Worm (Caenorhabditis elegans) whole organism, L1 larva: ENCODE results near the gene srbc-44.

Experiments used
- C04F5.9 ChIP-seq: sonication (generic microtip); optimal IDR thresholded peaks from 2 replicates; lab custom pipeline; 2016; ENCODE audit warnings: missing genetic modification characterization, missing compliant biosample characterization
- C34B4.2 ChIP-seq: sonication (generic microtip); optimal IDR thresholded peaks from 2 replicates; lab custom pipeline; 2017; ENCODE audit warnings: mild to moderate bottlenecking, missing genetic modification characterization, missing compliant biosample characterization
- F16B12.6 ChIP-seq: fragments of 150-350 bp; optimal IDR thresholded peaks from 2 replicates; lab custom pipeline; 2014; ENCODE audit warnings: missing biosample characterization, missing genetic modification characterization
- Y116A8C.19 ChIP-seq: sonication (generic microtip); optimal IDR thresholded peaks from 2 replicates; lab custom pipeline; 2016; ENCODE audit warnings: missing compliant biosample characterization, missing genetic modification characterization, borderline replicate concordance
- aha-1 ChIP-seq: fragments of 150-350 bp; optimal IDR thresholded peaks from 2 replicates; lab custom pipeline; 2014; ENCODE audit warnings: missing biosample characterization, missing genetic modification characterization
- alr-1 ChIP-seq: fragments of 200-800 bp; sonication (Bioruptor generic); optimal IDR thresholded peaks from 2 replicates; lab custom pipeline; 2018; ENCODE audit warnings: borderline replicate concordance, mild to moderate bottlenecking, missing genetic modification characterization, missing compliant biosample characterization
- aly-2 ChIP-seq: fragments of 150-350 bp; optimal IDR thresholded peaks from 2 replicates; lab custom pipeline; 2014; ENCODE audit warnings: missing biosample characterization, missing genetic modification characterization
- ama-1 ChIP-seq: fragments of 150-350 bp; optimal IDR thresholded peaks from 2 replicates; lab custom pipeline; 2014
- blmp-1 ChIP-seq: fragments of 150-350 bp; optimal IDR thresholded peaks from 2 replicates; lab custom pipeline; 2014; ENCODE audit warnings: missing biosample characterization, missing genetic modification characterization
- ceh-63 ChIP-seq: fragments of 200-800 bp; sonication (Bioruptor generic); optimal IDR thresholded peaks from 2 replicates; lab custom pipeline; 2018; ENCODE audit warnings: mild to moderate bottlenecking, missing genetic modification characterization, missing compliant biosample characterization
- ceh-8 ChIP-seq: fragments of 200-800 bp; sonication (Bioruptor generic); optimal IDR thresholded peaks from 2 replicates; lab custom pipeline; 2018; ENCODE audit warnings: mild to moderate bottlenecking, missing genetic modification characterization, moderate library complexity, missing compliant biosample characterization
- ceh-82 ChIP-seq, 3 experiments: fragments of 150-350 bp in 1 of 3; sonication (generic microtip) in 2 of 3; optimal IDR thresholded peaks; 2 replicates each; lab custom pipeline; 2014 to 2017; ENCODE audit warnings: missing biosample characterization in 3 of 3, missing genetic modification characterization in 3 of 3
- dsc-1 ChIP-seq: sonication (generic microtip); optimal IDR thresholded peaks from 2 replicates; lab custom pipeline; 2016; ENCODE audit warnings: mild to moderate bottlenecking, missing genetic modification characterization, missing compliant biosample characterization
- efl-1 ChIP-seq, 4 experiments: fragments of 150-350 bp; optimal IDR thresholded peaks in 3 of 4; peaks in 1 of 4; 1 replicate in 1 of 4; 2 replicates in 3 of 4; lab custom pipeline; 2014; ENCODE audit warnings: missing biosample characterization in 2 of 4, missing genetic modification characterization in 2 of 4, missing genetic modification reagents in 2 of 4
- efl-3 ChIP-seq: fragments of 200-800 bp; sonication (Bioruptor generic); optimal IDR thresholded peaks from 2 replicates; lab custom pipeline; 2018; ENCODE audit warnings: mild to moderate bottlenecking, missing genetic modification characterization, missing compliant biosample characterization
- elt-2 ChIP-seq: sonication (generic microtip); optimal IDR thresholded peaks from 2 replicates; lab custom pipeline; 2016; ENCODE audit warnings: missing genetic modification characterization, mild to moderate bottlenecking, inconsistent platforms, missing compliant biosample characterization, missing genetic modification reagents
- ets-5 ChIP-seq: fragments of 200-800 bp; sonication (Bioruptor generic); IDR thresholded peaks from 2 replicates; pipeline ENCODE4 v1.3.6; 2022; ENCODE audit warnings: missing genetic modification characterization, missing compliant biosample characterization
- fkh-4 ChIP-seq: sonication (generic microtip); optimal IDR thresholded peaks from 2 replicates; lab custom pipeline; 2016; ENCODE audit warnings: missing compliant biosample characterization, missing genetic modification characterization, borderline replicate concordance
- fkh-8 ChIP-seq: sonication (generic microtip); optimal IDR thresholded peaks from 2 replicates; lab custom pipeline; 2016; ENCODE audit warnings: mild to moderate bottlenecking, missing genetic modification characterization, missing compliant biosample characterization
- fos-1 ChIP-seq: fragments of 150-350 bp; optimal IDR thresholded peaks from 2 replicates; lab custom pipeline; 2014; ENCODE audit warnings: missing biosample characterization, missing genetic modification characterization
- grh-1 ChIP-seq: fragments of 200-800 bp; sonication (Bioruptor generic); IDR thresholded peaks from 2 replicates; pipeline ENCODE4 v1.3.6; 2022; ENCODE audit warnings: missing genetic modification reagents, missing genetic modification characterization, missing compliant biosample characterization
- hlh-17 ChIP-seq: fragments of 200-800 bp; sonication (Bioruptor generic); optimal IDR thresholded peaks from 2 replicates; lab custom pipeline; 2018; ENCODE audit warnings: missing genetic modification characterization, mild to moderate bottlenecking, missing compliant biosample characterization, moderate library complexity, borderline replicate concordance
- hpl-2 ChIP-seq: fragments of 150-350 bp; optimal IDR thresholded peaks from 2 replicates; lab custom pipeline; 2014; ENCODE audit warnings: missing biosample characterization, missing genetic modification reagents, missing genetic modification characterization
- jun-1 ChIP-seq: fragments of 150-350 bp; optimal IDR thresholded peaks from 2 replicates; lab custom pipeline; 2014; ENCODE audit warnings: missing biosample characterization, missing genetic modification reagents, missing genetic modification characterization
- lin-35 ChIP-seq, 2 experiments: fragments of 150-350 bp; optimal IDR thresholded peaks; 2 replicates each; lab custom pipeline; 2014; ENCODE audit warnings: missing biosample characterization in 2 of 2, missing genetic modification characterization in 2 of 2, missing genetic modification reagents in 2 of 2
- lsy-2 ChIP-seq, 2 experiments: fragments of 150-350 bp; optimal IDR thresholded peaks; 2 replicates each; lab custom pipeline; 2014; ENCODE audit warnings: missing biosample characterization in 2 of 2, missing genetic modification characterization in 2 of 2
- nhr-237 ChIP-seq: fragments of 150-350 bp; optimal IDR thresholded peaks from 2 replicates; lab custom pipeline; 2014; ENCODE audit warnings: missing biosample characterization, missing genetic modification characterization
- nhr-47 ChIP-seq: sonication (generic microtip); optimal IDR thresholded peaks from 2 replicates; lab custom pipeline; 2016; ENCODE audit warnings: mild to moderate bottlenecking, missing genetic modification characterization, moderate library complexity, missing compliant biosample characterization
- nhr-71 ChIP-seq: sonication (generic microtip); optimal IDR thresholded peaks from 2 replicates; lab custom pipeline; 2016; ENCODE audit warnings: mild to moderate bottlenecking, missing genetic modification characterization, moderate library complexity, missing compliant biosample characterization
- nhr-77 ChIP-seq: fragments of 150-350 bp; optimal IDR thresholded peaks from 2 replicates; lab custom pipeline; 2014; ENCODE audit warnings: missing biosample characterization, missing genetic modification characterization
- nhr-85 ChIP-seq: sonication (generic microtip); peaks from one replicate; lab custom pipeline; 2016; ENCODE audit warnings: missing genetic modification characterization, inconsistent platforms, missing compliant biosample characterization
- nhr-90 ChIP-seq: sonication (generic microtip); optimal IDR thresholded peaks from 2 replicates; lab custom pipeline; 2016; ENCODE audit warnings: mild to moderate bottlenecking, missing genetic modification characterization, missing compliant biosample characterization; ENCODE audit not compliant: poor library complexity
- pag-3 ChIP-seq: sonication (generic microtip); optimal IDR thresholded peaks from 2 replicates; lab custom pipeline; 2017; ENCODE audit warnings: missing genetic modification characterization, mild to moderate bottlenecking, missing compliant biosample characterization, antibody characterized with exemption, borderline replicate concordance; ENCODE audit not compliant: insufficient read depth
- skn-1 ChIP-seq: fragments of 150-350 bp; optimal IDR thresholded peaks from 2 replicates; lab custom pipeline; 2014; ENCODE audit warnings: missing biosample characterization, missing genetic modification characterization
- snpc-4 ChIP-seq: fragments of 150-350 bp; optimal IDR thresholded peaks from 2 replicates; lab custom pipeline; 2014; ENCODE audit warnings: missing biosample characterization, missing genetic modification characterization
- unc-130 ChIP-seq: fragments of 150-350 bp; optimal IDR thresholded peaks from 2 replicates; lab custom pipeline; 2017; ENCODE audit warnings: missing biosample characterization, missing genetic modification characterization, inconsistent platforms
- unc-30 ChIP-seq: sonication (generic microtip); optimal IDR thresholded peaks from 2 replicates; lab custom pipeline; 2017; ENCODE audit warnings: missing biosample characterization, missing genetic modification characterization
- unc-62 ChIP-seq: fragments of 150-350 bp; optimal IDR thresholded peaks from 2 replicates; lab custom pipeline; 2014; ENCODE audit warnings: missing biosample characterization, missing genetic modification reagents, missing genetic modification characterization
- unc-98 ChIP-seq: fragments of 200-800 bp; sonication (Bioruptor generic); IDR thresholded peaks from 2 replicates; pipeline ENCODE4 v1.3.6; 2022; ENCODE audit warnings: missing genetic modification characterization, missing compliant biosample characterization
- vab-15 ChIP-seq: sonication (generic microtip); optimal IDR thresholded peaks from 2 replicates; lab custom pipeline; 2017; ENCODE audit warnings: missing genotype, mild to moderate bottlenecking, missing genetic modification characterization, missing compliant biosample characterization
- xbp-1 ChIP-seq: sonication (generic microtip); optimal IDR thresholded peaks from 2 replicates; lab custom pipeline; 2016; ENCODE audit warnings: missing genetic modification characterization, missing compliant biosample characterization
- zag-1 ChIP-seq: fragments of 150-350 bp; optimal IDR thresholded peaks from 2 replicates; lab custom pipeline; 2014; ENCODE audit warnings: missing biosample characterization, missing genetic modification characterization
- zip-4 ChIP-seq: fragments of 200-800 bp; sonication (Bioruptor generic); optimal IDR thresholded peaks from 2 replicates; lab custom pipeline; 2018; ENCODE audit warnings: mild to moderate bottlenecking, missing genetic modification characterization, moderate library complexity, missing compliant biosample characterization
- ztf-4 ChIP-seq: fragments of 150-350 bp; optimal IDR thresholded peaks from 2 replicates; lab custom pipeline; 2014; ENCODE audit warnings: missing biosample characterization, missing genetic modification characterization

The srbc-44 gene

ce11 chrV:12814481-12814882 is 26.1 kb upstream of the srbc-44 start (continued):
- TF ChIP-seq grh-1 (GFP tag; lab: Robert Waterston, UW) (no peak), nhr-71 (tag; lab: Kevin White, UChicago) (peak; percentile 87), snpc-4 (peak; percentile 28), xbp-1 (tag; lab: Kevin White, UChicago) (peak; percentile 47), nhr-237 (tag; lab: Kevin White, UChicago) (no peak), jun-1 (tag; lab: Kevin White, UChicago) (peak; percentile 11), Y116A8C.19 (tag; lab: Kevin White, UChicago) (no peak), efl-1 (optimal IDR thresholded peaks at IDR 0.05; lab: Kevin White, UChicago) (peak; percentile 62 to 75), efl-1 (GFP tag; optimal IDR thresholded peaks at IDR 0.05 in 1 of 2; lab: Kevin White, UChicago) (peak; percentile 37 to 91), ztf-4 (tag; lab: Kevin White, UChicago) (peak; percentile 38), hlh-17 (GFP tag; lab: Kevin White, UChicago) (no peak), hpl-2 (GFP tag; lab: Kevin White, UChicago) (no peak), F16B12.6 (tag; lab: Kevin White, UChicago) (peak; percentile 27), unc-30 (tag; lab: Kevin White, UChicago) (no peak), unc-130 (tag; lab: Kevin White, UChicago) (peak; percentile 26), fos-1 (peak; percentile 14), zip-4 (GFP tag; lab: Kevin White, UChicago) (no peak), aha-1 (tag; lab: Kevin White, UChicago) (no peak), ceh-63 (GFP tag; lab: Kevin White, UChicago) (no peak), nhr-85 (tag; lab: Kevin White, UChicago) (peak; percentile 67), dsc-1 (peak; percentile 39), nhr-90 (no peak), skn-1 (peak; percentile 44), unc-62 (no peak), lsy-2 (tag; optimal IDR thresholded peaks at IDR 0.05; lab: Kevin White, UChicago) (peak; percentile 51 to 75), unc-98 (GFP tag; lab: Robert Waterston, UW) (no peak), C04F5.9 (tag; lab: Kevin White, UChicago) (no peak), nhr-77 (peak; percentile 32), efl-3 (GFP tag; lab: Kevin White, UChicago) (no peak), zag-1 (tag; lab: Kevin White, UChicago) (no peak), alr-1 (tag; lab: Kevin White, UChicago) (no peak), nhr-47 (tag; lab: Kevin White, UChicago) (peak; percentile 80), fkh-4 (tag; lab: Kevin White, UChicago) (no peak), ceh-8 (GFP tag; lab: Kevin White, UChicago) (no peak), C34B4.2 (no peak)

ce11 chrV:12814022-12814421 is 25.7 kb upstream of the srbc-44 start, which contains the start of gene ZC443.3:
TSS of gene ZC443.3 (minus strand) at chrV:12814122.
- TF ChIP-seq unc-98 (GFP tag; lab: Robert Waterston, UW) = no peak
- TF ChIP-seq pag-3 (tag; lab: Kevin White, UChicago) = peak; percentile 31
- TF ChIP-seq elt-2 (tag; lab: Kevin White, UChicago) = no peak
- no peak for TF ChIP-seq hlh-17 (GFP tag; lab: Kevin White, UChicago)
- peak; percentile 82 for TF ChIP-seq blmp-1 (tag; lab: Kevin White, UChicago)
- no peak for TF ChIP-seq fkh-8 (tag; lab: Kevin White, UChicago)
- no peak for TF ChIP-seq nhr-47 (tag; lab: Kevin White, UChicago)
- TF ChIP-seq lin-35 (GFP tag; optimal IDR thresholded peaks at IDR 0.05; lab: Kevin White, UChicago) = no peak
- TF ChIP-seq unc-130 (tag; lab: Kevin White, UChicago) = no peak
- no peak for TF ChIP-seq ama-1 (lab: Kevin White, UChicago)
- TF ChIP-seq nhr-71 (tag; lab: Kevin White, UChicago) = no peak
- no peak for TF ChIP-seq aly-2 (tag; lab: Kevin White, UChicago)
- no peak for TF ChIP-seq vab-15 (tag; lab: Kevin White, UChicago)
- TF ChIP-seq ets-5 = no peak
- no peak for TF ChIP-seq ceh-82 (tag; optimal IDR thresholded peaks at IDR 0.05; lab: Kevin White, UChicago)
- TF ChIP-seq dsc-1 = no peak
- no peak for TF ChIP-seq nhr-237 (tag; lab: Kevin White, UChicago)
